Fruit fly (Drosophila melanogaster) S2 (cell line): Measurements from ENCODE around the gene CG31820.
A peak's percentile ranks its signal among the peaks of the same experiment; 100 is the strongest.

ENCODE experiments used
- CG8478 ChIP-seq: fragments of >200 bp; optimal IDR thresholded peaks from 2 replicates; lab custom pipeline; 2018
- CTCF ChIP-seq, 2 experiments: fragments of >200 bp; optimal IDR thresholded peaks; 2 replicates each; lab custom pipeline; 2018

dm6 chr2L:16049647-16050046 lies 43.6 kb upstream of the CG31820 start, which contains the start of gene beat-Ia:
- TF ChIP-seq CTCF (optimal IDR thresholded peaks at IDR 0.05; lab: Kevin White, UChicago), result peak in 1 of 2 experiments; percentile 46
- no peak for TF ChIP-seq CG8478 (lab: Kevin White, UChicago)
